Fruit fly (Drosophila melanogaster) whole organism, embryonic: ENCODE measurements around the gene CG13096.

Experiments used
- Abd-B ChIP-seq: fragments of 200-800 bp; sonication (Bioruptor generic); optimal IDR thresholded peaks from 2 replicates; lab custom pipeline; 2018; ENCODE audit warnings: missing biosample characterization, mild to moderate bottlenecking, missing genetic modification characterization, moderate library complexity
- Asciz ChIP-seq: fragments of 200-800 bp; sonication (Bioruptor generic); optimal IDR thresholded peaks from 2 replicates; lab custom pipeline; 2017; ENCODE audit warnings: missing biosample characterization, mild to moderate bottlenecking, missing genetic modification characterization, missing genetic modification reagents
- Bdp1 ChIP-seq: fragments of 200-800 bp; sonication (Bioruptor generic); optimal IDR thresholded peaks from 3 replicates; lab custom pipeline; 2016; ENCODE audit warnings: missing biosample characterization, missing genetic modification characterization
- Blimp-1 ChIP-seq: fragments of 200-800 bp; sonication (Bioruptor generic); optimal IDR thresholded peaks from 3 replicates; lab custom pipeline; 2018; ENCODE audit warnings: missing biosample characterization, missing genetic modification characterization, mild to moderate bottlenecking, moderate library complexity, missing genetic modification reagents
- CG12104 ChIP-seq: fragments of 200-800 bp; sonication (Bioruptor generic); optimal IDR thresholded peaks from 3 replicates; lab custom pipeline; 2016; ENCODE audit warnings: missing biosample characterization, missing genetic modification characterization
- CG13296 ChIP-seq: fragments of 200-800 bp; sonication (Bioruptor generic); optimal IDR thresholded peaks from 3 replicates; lab custom pipeline; 2018; ENCODE audit warnings: missing biosample characterization, mild to moderate bottlenecking, missing genetic modification characterization
- CG13624 ChIP-seq: fragments of 200-800 bp; sonication (Bioruptor generic); optimal IDR thresholded peaks from 2 replicates; lab custom pipeline; 2016; ENCODE audit warnings: missing biosample characterization, missing genetic modification characterization
- CG13775 ChIP-seq: fragments of 200-800 bp; sonication (Bioruptor generic); optimal IDR thresholded peaks from 3 replicates; lab custom pipeline; 2017; ENCODE audit warnings: missing biosample characterization, mild to moderate bottlenecking, missing genetic modification characterization
- CG14014 ChIP-seq: fragments of 200-800 bp; sonication (Bioruptor generic); IDR thresholded peaks from 2 replicates; pipeline ENCODE4 v1.3.6; 2022; ENCODE audit warnings: missing biosample characterization, missing genetic modification characterization
- CG17359 ChIP-seq: fragments of 200-800 bp; sonication (Bioruptor generic); optimal IDR thresholded peaks from 3 replicates; lab custom pipeline; 2018; ENCODE audit warnings: missing biosample characterization, mild to moderate bottlenecking, missing genetic modification characterization, moderate library complexity
- CG17568 ChIP-seq: fragments of 200-800 bp; sonication (Bioruptor generic); optimal IDR thresholded peaks from 2 replicates; lab custom pipeline; 2018; ENCODE audit warnings: missing biosample characterization, mild to moderate bottlenecking, missing genetic modification characterization, moderate library complexity
- CG18011 ChIP-seq: fragments of 200-800 bp; sonication (Bioruptor generic); optimal IDR thresholded peaks from 2 replicates; lab custom pipeline; 2017; ENCODE audit warnings: missing biosample characterization, missing genetic modification characterization, mild to moderate bottlenecking, moderate library complexity, missing genotype
- CG18262 ChIP-seq: fragments of 200-800 bp; optimal IDR thresholded peaks from 3 replicates; lab custom pipeline; 2019; ENCODE audit warnings: missing biosample characterization, mild to moderate bottlenecking, missing genetic modification characterization, moderate library complexity
- CG2199 ChIP-seq: fragments of 200-800 bp; sonication (Bioruptor generic); IDR thresholded peaks from 3 replicates; pipeline ENCODE4 v1.3.6; 2022; ENCODE audit warnings: missing biosample characterization, missing genetic modification characterization
- CG2875 ChIP-seq: fragments of 200-800 bp; sonication (Bioruptor generic); optimal IDR thresholded peaks from 2 replicates; lab custom pipeline; 2017; ENCODE audit warnings: missing biosample characterization, mild to moderate bottlenecking, missing genetic modification characterization, missing genetic modification reagents
- CG3726 ChIP-seq: fragments of 200-800 bp; sonication (Bioruptor generic); IDR thresholded peaks from 3 replicates; pipeline ENCODE4, ENCODE4 v1.3.6; 2022; ENCODE audit warnings: missing biosample characterization, missing genetic modification characterization
- CG4282 ChIP-seq: fragments of 200-800 bp; sonication (Bioruptor generic); optimal IDR thresholded peaks from 2 replicates; lab custom pipeline; 2016; ENCODE audit warnings: missing biosample characterization, missing genetic modification characterization
- CG4707 ChIP-seq: fragments of 200-800 bp; sonication (Bioruptor generic); optimal IDR thresholded peaks from 2 replicates; lab custom pipeline; 2018; ENCODE audit warnings: missing biosample characterization, mild to moderate bottlenecking, missing genetic modification characterization, moderate library complexity
- CG6254 ChIP-seq: fragments of 200-800 bp; sonication (Bioruptor generic); optimal IDR thresholded peaks from 3 replicates; lab custom pipeline; 2017; ENCODE audit warnings: mild to moderate bottlenecking, missing biosample characterization, missing genetic modification reagents, missing genetic modification characterization
- CG8290 ChIP-seq, 3 experiments: fragments of 200-800 bp; sonication (Bioruptor generic); optimal IDR thresholded peaks; 2 replicates each; lab custom pipeline; 2016 to 2019; ENCODE audit warnings: missing biosample characterization in 3 of 3, missing genetic modification characterization in 3 of 3, mild to moderate bottlenecking in 2 of 3, moderate library complexity in 1 of 3
- CG8359 ChIP-seq: fragments of 200-800 bp; sonication (Bioruptor generic); optimal IDR thresholded peaks from 2 replicates; lab custom pipeline; 2017; ENCODE audit warnings: missing biosample characterization, mild to moderate bottlenecking, missing genetic modification characterization, borderline replicate concordance
- Deaf1 ChIP-seq: fragments of 200-800 bp; optimal IDR thresholded peaks from 3 replicates; lab custom pipeline; 2019; ENCODE audit warnings: missing biosample characterization, mild to moderate bottlenecking, missing genetic modification characterization, moderate library complexity
- Med ChIP-seq: fragments of 200-800 bp; sonication (Bioruptor generic); peaks from one replicate; lab custom pipeline; 2016; ENCODE audit warnings: missing biosample characterization, missing genetic modification characterization, mild to moderate bottlenecking, inconsistent platforms, moderate library complexity
- NC2α ChIP-seq: fragments of 200-800 bp; sonication (Bioruptor generic); optimal IDR thresholded peaks from 2 replicates; lab custom pipeline; 2016; ENCODE audit warnings: missing biosample characterization, missing genetic modification characterization
- Opbp ChIP-seq: fragments of 200-800 bp; sonication (Bioruptor generic); IDR thresholded peaks from 3 replicates; pipeline ENCODE4 v1.3.6; 2022; ENCODE audit warnings: missing biosample characterization, missing genetic modification characterization; ENCODE audit not compliant: partially characterized antibody
- Sin3A ChIP-seq: fragments of >200 bp; optimal IDR thresholded peaks from 2 replicates; lab custom pipeline; 2018
- Six4 ChIP-seq: fragments of 200-800 bp; sonication (Bioruptor generic); optimal IDR thresholded peaks from 2 replicates; lab custom pipeline; 2016; ENCODE audit warnings: missing biosample characterization, missing genetic modification characterization
- Sox100B ChIP-seq: fragments of 200-800 bp; sonication (Bioruptor generic); optimal IDR thresholded peaks from 3 replicates; lab custom pipeline; 2018; ENCODE audit warnings: missing biosample characterization, mild to moderate bottlenecking, missing genetic modification characterization
- Ssrp ChIP-seq: fragments of 200-800 bp; sonication (Bioruptor generic); optimal IDR thresholded peaks from 2 replicates; lab custom pipeline; 2018; ENCODE audit warnings: missing biosample characterization, mild to moderate bottlenecking, missing genetic modification characterization, moderate library complexity
- Usf ChIP-seq: fragments of 200-800 bp; sonication (Bioruptor generic); optimal IDR thresholded peaks from 2 replicates; lab custom pipeline; 2017; ENCODE audit warnings: missing genotype, missing biosample characterization, missing genetic modification characterization
- Xrp1 ChIP-seq: fragments of 200-800 bp; sonication (Bioruptor generic); IDR thresholded peaks from 2 replicates; pipeline ENCODE4 v1.3.6; 2022; ENCODE audit warnings: missing biosample characterization, missing genetic modification characterization
- ab ChIP-seq: fragments of 200-800 bp; sonication (Bioruptor generic); optimal IDR thresholded peaks from 2 replicates; lab custom pipeline; 2016; ENCODE audit warnings: missing biosample characterization, missing genetic modification characterization
- aop ChIP-seq: fragments of 200-800 bp; sonication (Bioruptor generic); IDR thresholded peaks from 2 replicates; pipeline ENCODE4 v1.3.6; 2022; ENCODE audit warnings: missing biosample characterization, missing genetic modification characterization
- emc ChIP-seq: fragments of 200-800 bp; sonication (Bioruptor generic); optimal IDR thresholded peaks from 2 replicates; lab custom pipeline; 2016; ENCODE audit warnings: missing biosample characterization, missing genetic modification characterization
- eve ChIP-seq, 2 experiments: fragments of >200 bp; optimal IDR thresholded peaks; 2 replicates each; lab custom pipeline; 2017; ENCODE audit warnings: missing biosample characterization in 2 of 2, missing genetic modification characterization in 2 of 2
- ewg ChIP-seq: fragments of 200-800 bp; sonication (Bioruptor generic); optimal IDR thresholded peaks from 3 replicates; lab custom pipeline; 2017; ENCODE audit warnings: mild to moderate bottlenecking, missing biosample characterization, missing genetic modification reagents, missing genetic modification characterization
- gcm2 ChIP-seq: fragments of 200-800 bp; sonication (Bioruptor generic); optimal IDR thresholded peaks from 2 replicates; lab custom pipeline; 2016; ENCODE audit warnings: missing biosample characterization, missing genetic modification characterization
- gem ChIP-seq: fragments of 200-800 bp; sonication (Bioruptor generic); optimal IDR thresholded peaks from 2 replicates; lab custom pipeline; 2019; ENCODE audit warnings: missing biosample characterization, mild to moderate bottlenecking, missing genetic modification characterization, moderate library complexity
- grau ChIP-seq: fragments of 200-800 bp; optimal IDR thresholded peaks from 3 replicates; lab custom pipeline; 2019; ENCODE audit warnings: missing biosample characterization, mild to moderate bottlenecking, missing genetic modification characterization, moderate library complexity
- gsb-n ChIP-seq: fragments of 200-800 bp; sonication (Bioruptor generic); optimal IDR thresholded peaks from 3 replicates; lab custom pipeline; 2018; ENCODE audit warnings: missing biosample characterization, mild to moderate bottlenecking, missing genetic modification characterization
- kni ChIP-seq: fragments of 200-800 bp; sonication (Bioruptor generic); optimal IDR thresholded peaks from 3 replicates; lab custom pipeline; 2017; ENCODE audit warnings: mild to moderate bottlenecking, missing biosample characterization, missing genetic modification reagents, missing genetic modification characterization
- lola ChIP-seq, 3 experiments: fragments of >200 bp in 2 of 3; fragments of 200-800 bp in 1 of 3; sonication (Bioruptor generic) in 1 of 3; optimal IDR thresholded peaks; 2 replicates each; lab custom pipeline; 2017 to 2019; ENCODE audit warnings: missing biosample characterization in 3 of 3, missing genetic modification characterization in 3 of 3, mild to moderate bottlenecking in 1 of 3, moderate library complexity in 1 of 3
- nmo ChIP-seq: fragments of 200-800 bp; sonication (Bioruptor generic); optimal IDR thresholded peaks from 2 replicates; lab custom pipeline; 2018; ENCODE audit warnings: missing biosample characterization, mild to moderate bottlenecking, missing genetic modification characterization, moderate library complexity
- oc ChIP-seq: fragments of 200-800 bp; sonication (Bioruptor generic); optimal IDR thresholded peaks from 2 replicates; lab custom pipeline; 2018; ENCODE audit warnings: missing biosample characterization, mild to moderate bottlenecking, missing genetic modification characterization, moderate library complexity
- phol ChIP-seq: fragments of 200-800 bp; sonication (Bioruptor generic); optimal IDR thresholded peaks from 3 replicates; lab custom pipeline; 2018; ENCODE audit warnings: missing biosample characterization, mild to moderate bottlenecking, missing genetic modification characterization, moderate library complexity
- pum ChIP-seq: fragments of 200-800 bp; sonication (Bioruptor generic); optimal IDR thresholded peaks from 2 replicates; lab custom pipeline; 2016; ENCODE audit warnings: missing biosample characterization, missing genetic modification characterization
- schlank ChIP-seq: fragments of 200-800 bp; sonication (Bioruptor generic); optimal IDR thresholded peaks from 2 replicates; lab custom pipeline; 2018; ENCODE audit warnings: missing biosample characterization, mild to moderate bottlenecking, missing genetic modification characterization
- slbo ChIP-seq: fragments of 200-800 bp; sonication (Bioruptor generic); IDR thresholded peaks from 2 replicates; pipeline ENCODE4 v1.3.6; 2022; ENCODE audit warnings: missing biosample characterization, missing genetic modification characterization
- ttk ChIP-seq: fragments of 200-800 bp; sonication (Bioruptor generic); IDR thresholded peaks from 2 replicates; pipeline ENCODE4 v2.1.2; 2022; ENCODE audit warnings: missing biosample characterization, missing genetic modification characterization

CG13096 gene

dm6 chr2L:8556207-8556606, 44.5 kb upstream of the CG13096 start (continued):
- no peak for TF ChIP-seq CG18262 (tag; lab: Kevin White, UChicago)
- TF ChIP-seq CG17568, result no peak
- no peak for TF ChIP-seq pum
- TF ChIP-seq ewg, result no peak
- TF ChIP-seq kni, result peak; percentile 27
- no peak for TF ChIP-seq CG18011
- TF ChIP-seq CG4282 (GFP tag; lab: Kevin White, UChicago), result no peak
- no peak for TF ChIP-seq aop (GFP tag; lab: Robert Waterston, UW)
- TF ChIP-seq oc (tag; lab: Kevin White, UChicago), result peak; percentile 70
- no peak for TF ChIP-seq Abd-B (GFP tag; lab: Kevin White, UChicago)
- TF ChIP-seq schlank, result no peak
- no peak for TF ChIP-seq CG12104
- no peak for TF ChIP-seq CG13296
- no peak for TF ChIP-seq lola (GFP tag; optimal IDR thresholded peaks at IDR 0.05; lab: Kevin White, UChicago)
- no peak for TF ChIP-seq emc (GFP tag; lab: Kevin White, UChicago)
- no peak for TF ChIP-seq Six4 (GFP tag; lab: Kevin White, UChicago)
- TF ChIP-seq eve (GFP tag; optimal IDR thresholded peaks at IDR 0.05; lab: Kevin White, UChicago), result no peak
- no peak for TF ChIP-seq Usf (GFP tag; lab: Kevin White, UChicago)
- TF ChIP-seq CG8359, result no peak
- no peak for TF ChIP-seq CG2199 (GFP tag; lab: Robert Waterston, UW)
- no peak for TF ChIP-seq Bdp1 (GFP tag; lab: Kevin White, UChicago)

- TF ChIP-seq ab (GFP tag; lab: Kevin White, UChicago) (no peak), gem (tag; lab: Kevin White, UChicago) (peak; percentile 66), CG8290 (GFP tag; optimal IDR thresholded peaks at IDR 0.05; lab: Kevin White, UChicago) (no peak), CG8290 (tag; optimal IDR thresholded peaks at IDR 0.05; lab: Kevin White, UChicago) (peak in 1 of 2 experiments; percentile 6), CG6254 (GFP tag; lab: Kevin White, UChicago) (peak; percentile 9), Med (GFP tag; lab: Kevin White, UChicago) (peak; percentile 85), Xrp1 (GFP tag; lab: Robert Waterston, UW) (peak; percentile 69; the same call in 1 of the 2 replicates), CG17359 (tag; lab: Kevin White, UChicago) (peak; percentile 37), CG13624 (GFP tag; lab: Kevin White, UChicago) (no peak), Ssrp (tag; lab: Kevin White, UChicago) (peak; percentile 43), Asciz (GFP tag; lab: Kevin White, UChicago) (peak; percentile 35), CG3726 (no peak), gsb-n (tag; lab: Kevin White, UChicago) (peak; percentile 95), gcm2 (peak; percentile 35), Sin3A (lab: Kevin White, UChicago) (no peak), CG14014 (GFP tag; lab: Robert Waterston, UW) (0 out of 2 replicates have a peak, but pooled peaks have one; percentile 12), nmo (GFP tag; lab: Kevin White, UChicago) (peak; percentile 54), Sox100B (GFP tag; lab: Kevin White, UChicago) (peak; percentile 30), Blimp-1 (GFP tag; lab: Kevin White, UChicago) (peak; percentile 88), CG13775 (peak; percentile 22), NC2α (GFP tag; lab: Kevin White, UChicago) (peak; percentile 32), grau (tag; lab: Kevin White, UChicago) (peak; percentile 94), Deaf1 (tag; lab: Kevin White, UChicago) (peak; percentile 71), Opbp (GFP tag; lab: Robert Waterston, UW) (no peak), CG4707 (GFP tag; lab: Kevin White, UChicago) (peak; percentile 31), ttk (0 out of 2 replicates have a peak, but pooled peaks have one; percentile 37), CG2875 (peak; percentile 50), slbo (GFP tag; lab: Robert Waterston, UW) (0 out of 2 replicates have a peak, but pooled peaks have one; percentile 11), phol (tag; lab: Kevin White, UChicago) (peak; percentile 61)
These were observed 42.3 kb upstream of the CG13096 start for dm6 chr2L:8553789-8554626.
